Fruit fly (Drosophila melanogaster): Measurements from ENCODE around the gene t-Grip84.

t-Grip84 gene

dm6 chr3L:7601122-7601841, 10.5 kb upstream of the t-Grip84 start (continued):
- TF ChIP-seq Eip93F (GFP tag; optimal IDR thresholded peaks at IDR 0.05) (no peak), pdm3 (GFP tag; optimal IDR thresholded peaks at IDR 0.05) (peak; percentile 65), esn (GFP tag; optimal IDR thresholded peaks at IDR 0.05) (peak; percentile 81), fd59A (GFP tag; optimal IDR thresholded peaks at IDR 0.05) (peak; percentile 16), ss (GFP tag; optimal IDR thresholded peaks at IDR 0.05) (peak; percentile 70 to 85), Hr38 (GFP tag; optimal IDR thresholded peaks at IDR 0.05) (no peak), dsx (GFP tag; optimal IDR thresholded peaks at IDR 0.05; ENCODE audit: poor library complexity, severe bottlenecking) (peak; percentile 39), CG8119 (GFP tag; IDR thresholded peaks at IDR 0.05) (peak; percentile 54; the same call in 1 of the 3 replicates), Hr4 (GFP tag; optimal IDR thresholded peaks at IDR 0.05) (peak; percentile 22), OdsH (GFP tag; optimal IDR thresholded peaks at IDR 0.05) (peak; percentile 67), CG1621 (tag; optimal IDR thresholded peaks at IDR 0.05) (peak; percentile 17), Met (GFP tag; optimal IDR thresholded peaks at IDR 0.05) (peak; percentile 72), CG6792 (GFP tag; optimal IDR thresholded peaks at IDR 0.05) (peak; percentile 61), Sox15 (GFP tag; optimal IDR thresholded peaks at IDR 0.05) (peak; percentile 22), CG8632 (GFP tag; optimal IDR thresholded peaks at IDR 0.05) (peak; percentile 61), net (GFP tag; optimal IDR thresholded peaks at IDR 0.05) (peak; percentile 57), CG3032 (tag; optimal IDR thresholded peaks at IDR 0.05) (peak; percentile 66)

dm6 chr3L:7598329-7598728, 7.5 kb upstream of the t-Grip84 start:
- TF ChIP-seq CG8319 (GFP tag; optimal IDR thresholded peaks at IDR 0.05) = no peak
- no peak for TF ChIP-seq spab (GFP tag; optimal IDR thresholded peaks at IDR 0.05)
- peak; percentile 10 for TF ChIP-seq CG6808 (GFP tag; optimal IDR thresholded peaks at IDR 0.05)
- TF ChIP-seq Ets96B (tag; optimal IDR thresholded peaks at IDR 0.05) = no peak
- peak; percentile 7 for TF ChIP-seq CG10669 (GFP tag; optimal IDR thresholded peaks at IDR 0.05)
- TF ChIP-seq CG11902 (GFP tag; optimal IDR thresholded peaks at IDR 0.05) = no peak
- no peak for TF ChIP-seq CG6792 (GFP tag; optimal IDR thresholded peaks at IDR 0.05)
- TF ChIP-seq CG8632 (GFP tag; optimal IDR thresholded peaks at IDR 0.05) = no peak
- TF ChIP-seq CG9139 (GFP tag; optimal IDR thresholded peaks at IDR 0.05) = no peak
- no peak for TF ChIP-seq Blimp-1 (GFP tag; optimal IDR thresholded peaks at IDR 0.05)
- peak; percentile 42; the same call in 1 of the 2 replicates for TF ChIP-seq CG11294 (GFP tag; IDR thresholded peaks at IDR 0.05)
- no peak for TF ChIP-seq CG16779 (tag; optimal IDR thresholded peaks at IDR 0.05)
- TF ChIP-seq Hr4 (GFP tag; optimal IDR thresholded peaks at IDR 0.05) = peak; percentile 79
- TF ChIP-seq CG34406 (GFP tag; optimal IDR thresholded peaks at IDR 0.05) = no peak
- TF ChIP-seq eg (GFP tag; IDR thresholded peaks at IDR 0.05) = peak; percentile 82
- TF ChIP-seq ss (GFP tag; optimal IDR thresholded peaks at IDR 0.05) = no peak
- no peak for TF ChIP-seq vri (GFP tag; optimal IDR thresholded peaks at IDR 0.05)
- TF ChIP-seq CG7368 (GFP tag; optimal IDR thresholded peaks at IDR 0.05) = no peak
- TF ChIP-seq CG6854 (GFP tag; optimal IDR thresholded peaks at IDR 0.05) = no peak
- no peak for TF ChIP-seq fkh (GFP tag; optimal IDR thresholded peaks at IDR 0.05)
- TF ChIP-seq esn (GFP tag; optimal IDR thresholded peaks at IDR 0.05) = no peak
- TF ChIP-seq acj6 (GFP tag; optimal IDR thresholded peaks at IDR 0.05) = peak; percentile 8
- no peak for TF ChIP-seq Sox15 (GFP tag; optimal IDR thresholded peaks at IDR 0.05)
- TF ChIP-seq fd85E (GFP tag; optimal IDR thresholded peaks at IDR 0.05) = no peak
- TF ChIP-seq Met (GFP tag; optimal IDR thresholded peaks at IDR 0.05) = no peak
- TF ChIP-seq Smox (GFP tag; optimal IDR thresholded peaks at IDR 0.05) = no peak
- TF ChIP-seq lz (GFP tag; optimal IDR thresholded peaks at IDR 0.05) = no peak
- TF ChIP-seq CG6163 (GFP tag; IDR thresholded peaks at IDR 0.05) = peak; percentile 70
- no peak for TF ChIP-seq dac (GFP tag; optimal IDR thresholded peaks at IDR 0.05)
- peak; percentile 12 for TF ChIP-seq OdsH (GFP tag; optimal IDR thresholded peaks at IDR 0.05)
- TF ChIP-seq CG11762 (GFP tag; optimal IDR thresholded peaks at IDR 0.05; ENCODE audit: insufficient read depth) = no peak
- TF ChIP-seq CG3032 (tag; optimal IDR thresholded peaks at IDR 0.05) = no peak
- TF ChIP-seq CG32006 (GFP tag; optimal IDR thresholded peaks at IDR 0.05) = peak; percentile 65
- TF ChIP-seq salr (GFP tag; optimal IDR thresholded peaks at IDR 0.05) = no peak
- TF ChIP-seq CG4318 (GFP tag; optimal IDR thresholded peaks at IDR 0.05) = peak; percentile 36
- peak; percentile 24 for TF ChIP-seq achi (GFP tag; optimal IDR thresholded peaks at IDR 0.05)
- TF ChIP-seq dsx (GFP tag; optimal IDR thresholded peaks at IDR 0.05; ENCODE audit: poor library complexity, severe bottlenecking) = no peak
- no peak for TF ChIP-seq fd59A (GFP tag; optimal IDR thresholded peaks at IDR 0.05)
- peak; percentile 80 for TF ChIP-seq CG15336 (GFP tag; IDR thresholded peaks at IDR 0.05)
- no peak for TF ChIP-seq Sox14 (GFP tag; optimal IDR thresholded peaks at IDR 0.05)
- no peak for TF ChIP-seq Sox102F (GFP tag; optimal IDR thresholded peaks at IDR 0.05)

Data from whole organism, prepupa.